Fruit fly (Drosophila melanogaster) whole organism: ENCODE results near the gene Nubp2.

Source experiments
- CG8478 ChIP-seq: fragments of >200 bp; optimal IDR thresholded peaks from 2 replicates; lab custom pipeline; 2018; ENCODE audit warnings: inconsistent platforms
- psq ChIP-seq: fragments of >200 bp; optimal IDR thresholded peaks from 2 replicates; lab custom pipeline; 2017

DNA sequence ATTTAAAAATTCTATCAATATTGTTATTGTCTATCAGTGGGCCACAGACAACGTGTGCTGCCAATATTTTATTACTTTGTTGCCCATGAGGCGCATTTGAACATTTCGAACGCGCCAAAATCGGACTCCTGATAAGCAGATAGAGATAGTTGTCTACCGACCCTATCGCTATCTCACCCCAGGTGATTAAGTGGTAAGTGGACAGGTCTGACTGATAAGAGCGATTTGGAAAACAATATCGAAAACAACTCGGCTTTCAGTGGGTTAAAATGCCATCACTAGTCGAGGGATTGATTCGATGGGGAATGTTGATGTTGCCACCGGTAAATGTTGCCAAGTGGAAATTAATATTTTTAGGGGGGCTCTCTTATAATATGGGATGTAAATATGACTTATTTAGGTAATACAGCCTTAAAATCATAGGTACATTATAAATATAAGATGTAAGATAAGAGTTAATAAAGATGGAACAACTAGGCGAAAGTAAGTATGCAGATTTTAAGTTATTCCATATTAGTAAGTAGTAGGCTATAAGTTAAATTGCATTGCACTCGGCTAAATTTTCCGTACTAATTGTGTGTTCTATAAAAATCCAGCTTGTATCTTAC lies 34.7 kb upstream of the Nubp2 start, which contains the start of gene ND-39:
- TF ChIP-seq psq (lab: Kevin White, UChicago) (no peak), CG8478 (lab: Kevin White, UChicago) (no peak)
